Worm (Caenorhabditis elegans): ENCODE data around the gene F58B3.4.

ce11 chrIV:11644705-11645104 lies 13.1 kb upstream of the F58B3.4 start:
- no peak for TF ChIP-seq ztf-23 (GFP tag; IDR thresholded peaks at IDR 0.05)
- no peak for TF ChIP-seq T22C8.4 (GFP tag; IDR thresholded peaks at IDR 0.05)
- TF ChIP-seq flt-1 (GFP tag; IDR thresholded peaks at IDR 0.05) = no peak
